Fruit fly (Drosophila melanogaster) whole organism, adult: ENCODE data around the gene CG44090.

Experiments
- CG11617 ChIP-seq: fragments of 200-800 bp; sonication (Bioruptor generic); optimal IDR thresholded peaks from 2 replicates; lab custom pipeline; 2017; ENCODE audit warnings: mild to moderate bottlenecking, missing biosample characterization, missing genetic modification reagents, missing genetic modification characterization
- CG12768 ChIP-seq: fragments of 200-800 bp; sonication (Bioruptor generic); optimal IDR thresholded peaks from 2 replicates; lab custom pipeline; 2017; ENCODE audit warnings: missing biosample characterization, missing genetic modification characterization, mild to moderate bottlenecking, moderate library complexity, missing genetic modification reagents
- CG14711 ChIP-seq: fragments of 200-800 bp; sonication (Bioruptor generic); optimal IDR thresholded peaks from 2 replicates; lab custom pipeline; 2018; ENCODE audit warnings: missing biosample characterization, mild to moderate bottlenecking, missing genetic modification characterization, moderate library complexity
- CG1620 ChIP-seq: fragments of 200-800 bp; sonication (Bioruptor generic); optimal IDR thresholded peaks from 2 replicates; lab custom pipeline; 2016; ENCODE audit warnings: missing biosample characterization, missing genetic modification characterization
- CG33017 ChIP-seq: fragments of 200-800 bp; sonication (Bioruptor generic); optimal IDR thresholded peaks from 2 replicates; lab custom pipeline; 2018; ENCODE audit warnings: missing biosample characterization, mild to moderate bottlenecking, missing genetic modification characterization, moderate library complexity
- CG5204 ChIP-seq: fragments of 200-800 bp; sonication (Bioruptor generic); optimal IDR thresholded peaks from 2 replicates; lab custom pipeline; 2016; ENCODE audit warnings: missing biosample characterization, missing genetic modification characterization
- CG7045 ChIP-seq: fragments of 200-800 bp; sonication (Bioruptor generic); optimal IDR thresholded peaks from 2 replicates; lab custom pipeline; 2017; ENCODE audit warnings: missing biosample characterization, mild to moderate bottlenecking, missing genetic modification characterization
- CG7101 ChIP-seq: fragments of 200-800 bp; sonication (Bioruptor generic); optimal IDR thresholded peaks from 2 replicates; lab custom pipeline; 2018; ENCODE audit warnings: missing biosample characterization, mild to moderate bottlenecking, missing genetic modification characterization, moderate library complexity
- Clk ChIP-seq: fragments of 200-800 bp; sonication (Bioruptor generic); optimal IDR thresholded peaks from 2 replicates; lab custom pipeline; 2017; ENCODE audit warnings: missing biosample characterization, missing genetic modification characterization
- Crg-1 ChIP-seq: fragments of 200-800 bp; sonication (Bioruptor generic); optimal IDR thresholded peaks from 2 replicates; lab custom pipeline; 2016; ENCODE audit warnings: missing biosample characterization, missing genetic modification characterization
- Hr96 ChIP-seq: fragments of 200-800 bp; sonication (Bioruptor generic); optimal IDR thresholded peaks from 2 replicates; lab custom pipeline; 2016; ENCODE audit warnings: missing biosample characterization, missing genetic modification characterization
- Mnt ChIP-seq: fragments of 200-800 bp; sonication (Bioruptor generic); optimal IDR thresholded peaks from 2 replicates; lab custom pipeline; 2016; ENCODE audit warnings: missing biosample characterization, mild to moderate bottlenecking, missing genetic modification characterization
- bab1 ChIP-seq: fragments of 200-800 bp; sonication (Bioruptor generic); optimal IDR thresholded peaks from 3 replicates; lab custom pipeline; 2019; ENCODE audit warnings: missing biosample characterization, mild to moderate bottlenecking, missing genetic modification characterization, moderate library complexity
- cic ChIP-seq: fragments of 200-800 bp; sonication (Bioruptor generic); optimal IDR thresholded peaks from 2 replicates; lab custom pipeline; 2017; ENCODE audit warnings: missing biosample characterization, mild to moderate bottlenecking, missing genetic modification characterization, moderate library complexity
- cnc ChIP-seq, 2 experiments: fragments of >200 bp; optimal IDR thresholded peaks; 2 replicates each; lab custom pipeline; 2017
- kay ChIP-seq: fragments of 200-800 bp; sonication (Bioruptor generic); peaks from one replicate; lab custom pipeline; 2016; ENCODE audit warnings: missing biosample characterization, missing genetic modification characterization, borderline replicate concordance
- ovo ChIP-seq: fragments of 200-800 bp; sonication (Bioruptor generic); optimal IDR thresholded peaks from 2 replicates; lab custom pipeline; 2016; ENCODE audit warnings: missing biosample characterization, missing genetic modification characterization
- pad ChIP-seq: fragments of 200-800 bp; sonication (Bioruptor generic); optimal IDR thresholded peaks from 3 replicates; lab custom pipeline; 2017; ENCODE audit warnings: missing biosample characterization, missing genetic modification characterization, mild to moderate bottlenecking, moderate library complexity, missing genetic modification reagents
- tj ChIP-seq: fragments of 200-800 bp; sonication (Bioruptor generic); optimal IDR thresholded peaks from 3 replicates; lab custom pipeline; 2017; ENCODE audit warnings: missing biosample characterization, mild to moderate bottlenecking, missing genetic modification characterization, moderate library complexity
- toe ChIP-seq: fragments of 200-800 bp; sonication (Bioruptor generic); optimal IDR thresholded peaks from 2 replicates; lab custom pipeline; 2016; ENCODE audit warnings: missing biosample characterization, missing genetic modification characterization

CG44090 gene

DNA sequence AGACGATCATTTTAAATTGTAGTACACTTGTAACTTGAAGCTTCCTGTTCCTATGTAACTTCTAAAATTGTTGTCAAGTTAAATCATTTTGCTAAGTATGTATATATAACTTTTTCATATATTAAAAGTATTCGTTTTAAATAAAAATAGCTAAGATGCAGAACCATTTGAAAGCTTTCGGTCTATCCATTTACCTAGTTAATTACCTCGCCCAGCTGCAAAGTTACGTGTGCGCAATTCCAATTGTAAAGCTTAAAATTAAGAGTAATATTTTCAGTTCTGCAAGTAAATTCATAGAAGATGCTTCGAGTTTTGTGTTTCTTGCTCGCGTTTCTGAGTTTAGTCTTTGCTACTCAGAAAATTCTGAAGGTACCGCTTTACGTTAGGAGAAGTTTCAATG lies 24.9 kb downstream of the CG44090 start, which contains the start of gene CG5860:
CG5860 (plus strand) TSS at position 301 of the 400 bp plus-strand sequence.
- TF ChIP-seq Mnt (GFP tag; lab: Kevin White, UChicago) (no peak), Crg-1 (no peak), Hr96 (GFP tag; lab: Kevin White, UChicago) (no peak), CG33017 (tag; lab: Kevin White, UChicago) (no peak), bab1 (GFP tag; lab: Kevin White, UChicago) (no peak), Clk (GFP tag; lab: Kevin White, UChicago) (no peak), CG12768 (no peak), cnc (optimal IDR thresholded peaks at IDR 0.05; lab: Kevin White, UChicago) (no peak), tj (GFP tag; lab: Kevin White, UChicago) (no peak), CG11617 (GFP tag; lab: Kevin White, UChicago) (no peak)

DNA sequence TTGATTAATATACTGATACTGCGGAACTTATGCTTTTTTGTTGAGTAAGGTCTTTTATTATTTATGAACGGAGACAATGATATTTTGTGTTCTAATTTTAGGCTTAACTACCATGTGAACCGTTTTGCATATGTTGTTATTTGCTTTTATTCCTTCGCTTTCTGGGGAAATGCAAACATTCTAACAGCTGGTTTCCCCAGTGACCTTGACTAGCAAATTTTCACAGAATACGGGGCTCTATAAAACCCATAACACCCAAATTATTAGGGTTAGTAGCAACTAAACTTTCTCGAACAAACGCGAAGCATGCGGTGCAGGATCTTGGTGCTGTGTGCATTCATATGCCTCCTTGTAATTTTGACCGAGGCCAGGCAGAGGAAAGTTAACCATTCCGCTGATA lies 26.7 kb downstream of the CG44090 start, which contains the start of gene CG17283:
CG17283 (plus strand) TSS at position 301 of the 400 bp plus-strand sequence.
- TF ChIP-seq Crg-1: no peak
- TF ChIP-seq CG12768: no peak
- no peak for TF ChIP-seq ovo (GFP tag; lab: Kevin White, UChicago)
- no peak for TF ChIP-seq cic (GFP tag; lab: Kevin White, UChicago)
- no peak for TF ChIP-seq Clk (GFP tag; lab: Kevin White, UChicago)
- no peak for TF ChIP-seq CG1620
- TF ChIP-seq Hr96 (GFP tag; lab: Kevin White, UChicago): no peak
- no peak for TF ChIP-seq CG33017 (tag; lab: Kevin White, UChicago)
- no peak for TF ChIP-seq kay
- no peak for TF ChIP-seq CG14711 (tag; lab: Kevin White, UChicago)
- TF ChIP-seq CG5204 (GFP tag; lab: Kevin White, UChicago): no peak
- no peak for TF ChIP-seq CG11617 (GFP tag; lab: Kevin White, UChicago)
- no peak for TF ChIP-seq bab1 (GFP tag; lab: Kevin White, UChicago)
- TF ChIP-seq CG7045 (GFP tag; lab: Kevin White, UChicago): no peak
- no peak for TF ChIP-seq CG7101 (tag; lab: Kevin White, UChicago)
- no peak for TF ChIP-seq cnc (optimal IDR thresholded peaks at IDR 0.05; lab: Kevin White, UChicago)
- no peak for TF ChIP-seq Mnt (GFP tag; lab: Kevin White, UChicago)
- no peak for TF ChIP-seq pad

dm6 chr3R:17406411-17406810 lies 27.8 kb downstream of the CG44090 start, which contains the start of the genes CG42824 and CG42798:
Gene CG42824, minus strand, starts transcription at chr3R:17406511.
Gene CG42798, plus strand, starts transcription at chr3R:17406678.
- no peak for TF ChIP-seq CG12768
- no peak for TF ChIP-seq toe
- no peak for TF ChIP-seq Mnt (GFP tag; lab: Kevin White, UChicago)
- TF ChIP-seq CG14711 (tag; lab: Kevin White, UChicago): no peak
- TF ChIP-seq CG33017 (tag; lab: Kevin White, UChicago): no peak
- TF ChIP-seq kay: no peak
- TF ChIP-seq CG5204 (GFP tag; lab: Kevin White, UChicago): no peak
- no peak for TF ChIP-seq tj (GFP tag; lab: Kevin White, UChicago)
- TF ChIP-seq Hr96 (GFP tag; lab: Kevin White, UChicago): no peak
- no peak for TF ChIP-seq CG1620
- no peak for TF ChIP-seq CG7101 (tag; lab: Kevin White, UChicago)
- TF ChIP-seq bab1 (GFP tag; lab: Kevin White, UChicago): no peak
- no peak for TF ChIP-seq Clk (GFP tag; lab: Kevin White, UChicago)
- TF ChIP-seq cic (GFP tag; lab: Kevin White, UChicago): no peak
- TF ChIP-seq pad: no peak
- TF ChIP-seq CG11617 (GFP tag; lab: Kevin White, UChicago): no peak
- no peak for TF ChIP-seq Crg-1
- TF ChIP-seq cnc (optimal IDR thresholded peaks at IDR 0.05; lab: Kevin White, UChicago): no peak
- no peak for TF ChIP-seq CG7045 (GFP tag; lab: Kevin White, UChicago)

DNA sequence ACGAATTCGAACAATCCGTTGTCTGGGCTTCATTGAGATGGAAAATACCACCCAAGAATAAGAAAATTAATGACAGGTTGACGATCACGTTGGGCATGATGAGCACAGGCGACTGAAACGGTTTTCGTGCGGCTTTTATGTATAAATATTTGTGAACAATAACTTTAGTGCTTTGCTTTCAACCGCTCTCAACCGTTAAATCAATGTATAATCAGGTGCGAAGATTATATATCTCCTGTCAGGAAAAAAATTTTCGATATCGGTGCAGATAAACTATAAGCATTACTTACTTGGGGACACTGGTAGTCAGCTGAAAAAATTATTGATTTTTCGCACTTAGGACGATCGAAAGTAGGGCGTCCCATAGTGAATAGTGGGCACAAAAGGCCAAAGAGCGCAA lies 29.2 kb downstream of the CG44090 start, which contains the start of gene CG42823:
CG42823 (minus strand) TSS at position 101 of the 400 bp plus-strand sequence.
- TF ChIP-seq ovo (GFP tag; lab: Kevin White, UChicago) (no peak), CG14711 (tag; lab: Kevin White, UChicago) (no peak), CG5204 (GFP tag; lab: Kevin White, UChicago) (no peak), CG12768 (no peak), kay (no peak), CG7101 (tag; lab: Kevin White, UChicago) (no peak), pad (no peak), cnc (optimal IDR thresholded peaks at IDR 0.05; lab: Kevin White, UChicago) (no peak), toe (no peak), Hr96 (GFP tag; lab: Kevin White, UChicago) (no peak), Mnt (GFP tag; lab: Kevin White, UChicago) (no peak)

dm6 chr3R:17404155-17404554 lies 30.1 kb downstream of the CG44090 start:
- no peak for TF ChIP-seq CG14711 (tag; lab: Kevin White, UChicago)
- TF ChIP-seq cic (GFP tag; lab: Kevin White, UChicago): no peak
- TF ChIP-seq CG11617 (GFP tag; lab: Kevin White, UChicago): no peak

dm6 chr3R:17403618-17404017 lies 30.6 kb downstream of the CG44090 start, which contains the start of gene CG34280:
Gene CG34280, minus strand, starts transcription at chr3R:17403718.
- TF ChIP-seq kay (peak; percentile 58), Crg-1 (no peak)

DNA sequence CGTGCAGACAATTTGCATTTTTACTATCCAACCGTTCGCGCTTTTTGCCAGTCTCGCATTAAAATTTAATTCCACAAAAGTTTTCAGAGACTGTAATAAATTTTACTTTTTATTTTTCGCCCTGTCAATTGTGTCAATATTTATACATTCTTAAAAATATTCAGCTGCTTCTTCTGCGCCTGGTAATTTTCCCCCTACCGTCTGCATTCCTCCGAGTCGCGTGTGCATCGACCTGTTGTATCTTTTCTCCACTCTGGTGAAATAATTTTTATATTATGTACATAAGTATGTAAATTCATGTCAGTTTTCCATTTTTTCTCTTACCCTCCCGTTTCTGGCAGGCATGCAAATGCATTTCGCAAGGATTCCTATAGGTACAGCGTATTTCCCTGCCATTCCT lies 31.0 kb downstream of the CG44090 start, which contains the start of gene CG34279:
CG34279 (minus strand) TSS at position 101 of the 400 bp plus-strand sequence.
- TF ChIP-seq CG14711 (tag; lab: Kevin White, UChicago) (no peak), CG12768 (no peak), cnc (optimal IDR thresholded peaks at IDR 0.05; lab: Kevin White, UChicago) (no peak), CG7045 (GFP tag; lab: Kevin White, UChicago) (no peak), kay (no peak), CG7101 (tag; lab: Kevin White, UChicago) (no peak), tj (GFP tag; lab: Kevin White, UChicago) (no peak), CG5204 (GFP tag; lab: Kevin White, UChicago) (no peak), CG11617 (GFP tag; lab: Kevin White, UChicago) (no peak), ovo (GFP tag; lab: Kevin White, UChicago) (no peak), bab1 (GFP tag; lab: Kevin White, UChicago) (no peak), Crg-1 (no peak), CG1620 (no peak), toe (no peak), Clk (GFP tag; lab: Kevin White, UChicago) (no peak), cic (GFP tag; lab: Kevin White, UChicago) (no peak), Mnt (GFP tag; lab: Kevin White, UChicago) (no peak)
